Worm (Caenorhabditis elegans): ENCODE results near the gene svh-1.

- no peak for TF ChIP-seq ceh-6 (GFP tag; optimal IDR thresholded peaks at IDR 0.05)
- no peak for TF ChIP-seq F13H6.1 (tag; optimal IDR thresholded peaks at IDR 0.05)
- TF ChIP-seq lin-11 (tag; optimal IDR thresholded peaks at IDR 0.05) = no peak
- no peak for TF ChIP-seq nfya-1 (tag; optimal IDR thresholded peaks at IDR 0.05)
- TF ChIP-seq C38D4.7 (GFP tag; optimal IDR thresholded peaks at IDR 0.05) = no peak
- no peak for TF ChIP-seq dmd-4 (tag; optimal IDR thresholded peaks at IDR 0.05; ENCODE audit: borderline replicate concordance)
- TF ChIP-seq ceh-45 (GFP tag; IDR thresholded peaks at IDR 0.05) = no peak
- no peak for TF ChIP-seq unc-55 (GFP tag; optimal IDR thresholded peaks at IDR 0.05)
Observed at ce11 chrIV:8243170-8243569, 36.8 kb downstream of the svh-1 start.

All from whole organism, late embryonic.